Worm (Caenorhabditis elegans) whole organism, early embryonic: ENCODE data around the gene R09B5.11.

Experiments used
- aly-1 ChIP-seq: sonication (generic microtip); optimal IDR thresholded peaks from 2 replicates; lab custom pipeline; 2016; ENCODE audit warnings: missing genetic modification characterization, missing compliant biosample characterization
- ama-1 ChIP-seq: fragments of 150-350 bp; optimal IDR thresholded peaks from 2 replicates; lab custom pipeline; 2014
- flt-1 ChIP-seq: fragments of 200-800 bp; sonication (Bioruptor generic); IDR thresholded peaks from 2 replicates; pipeline ENCODE4 v1.3.6; 2022; ENCODE audit warnings: missing genetic modification characterization, missing compliant biosample characterization
- hmg-4 ChIP-seq: fragments of 200-800 bp; sonication (Bioruptor generic); optimal IDR thresholded peaks from 2 replicates; lab custom pipeline; 2018; ENCODE audit warnings: mild to moderate bottlenecking, missing genetic modification characterization, missing compliant biosample characterization
- hnd-1 ChIP-seq: sonication (generic microtip); optimal IDR thresholded peaks from 2 replicates; lab custom pipeline; 2016; ENCODE audit warnings: missing genetic modification characterization, missing compliant biosample characterization
- pes-1 ChIP-seq: fragments of 200-800 bp; sonication (Bioruptor generic); IDR thresholded peaks from 2 replicates; pipeline ENCODE4 v1.3.6; 2022; ENCODE audit warnings: missing genetic modification reagents, missing genetic modification characterization, missing compliant biosample characterization
- scrt-1 ChIP-seq: fragments of 200-800 bp; sonication (Bioruptor generic); IDR thresholded peaks from 2 replicates; pipeline ENCODE4 v1.3.6; 2022; ENCODE audit warnings: missing genetic modification characterization, missing compliant biosample characterization
- tra-4 ChIP-seq: sonication (generic microtip); optimal IDR thresholded peaks from 2 replicates; lab custom pipeline; 2017; ENCODE audit warnings: missing genetic modification characterization, missing compliant biosample characterization

ce11 chrV:1416154-1416553, 22.9 kb upstream of the R09B5.11 start:
- no peak for TF ChIP-seq hmg-4 (GFP tag; lab: Kevin White, UChicago)
- TF ChIP-seq tra-4 (tag; lab: Kevin White, UChicago), result no peak
- no peak for TF ChIP-seq ama-1
- TF ChIP-seq scrt-1 (GFP tag; lab: Robert Waterston, UW), result no peak
- no peak for TF ChIP-seq flt-1 (GFP tag; lab: Robert Waterston, UW)
- TF ChIP-seq aly-1 (tag; lab: Kevin White, UChicago), result no peak
- TF ChIP-seq pes-1 (GFP tag; lab: Robert Waterston, UW), result no peak
- TF ChIP-seq hnd-1 (tag; lab: Kevin White, UChicago), result no peak
